Worm (Caenorhabditis elegans) whole organism, L4/young adult: ENCODE data around the gene R10D12.13.

Source experiments
- W03F9.2 ChIP-seq: fragments of 150-350 bp; optimal IDR thresholded peaks from 2 replicates; lab custom pipeline; 2014; ENCODE audit warnings: missing biosample characterization, missing genetic modification characterization
- dao-5 ChIP-seq: sonication (generic microtip); optimal IDR thresholded peaks from 2 replicates; lab custom pipeline; 2016; ENCODE audit warnings: missing genotype, missing genetic modification characterization, moderate library complexity, missing compliant biosample characterization
- him-1 ChIP-seq: sonication (generic microtip); optimal IDR thresholded peaks from 2 replicates; lab custom pipeline; 2016; ENCODE audit warnings: missing genotype, missing genetic modification reagents, missing genetic modification characterization, missing compliant biosample characterization

DNA sequence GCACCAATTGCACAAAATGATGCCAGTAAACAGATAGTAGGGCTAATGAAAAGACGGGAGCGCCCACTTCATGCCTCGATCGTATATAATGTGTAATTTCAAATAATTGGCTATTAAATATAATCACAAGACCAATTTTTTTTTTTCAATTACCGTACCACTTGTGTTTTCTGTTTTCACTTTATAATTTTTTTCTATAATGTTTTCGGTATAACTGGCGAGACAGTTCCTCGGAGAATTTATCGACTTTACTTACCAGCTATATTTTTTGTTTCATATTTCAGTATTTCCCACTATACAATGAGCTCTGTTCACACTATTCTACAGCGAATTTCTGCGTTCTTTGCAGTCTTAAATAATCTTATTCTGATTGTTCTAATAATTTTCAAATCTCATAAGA lies 46.0 kb upstream of the R10D12.13 start, which contains the start of gene str-252:
- TF ChIP-seq dao-5 (no peak), him-1 (tag; lab: Kevin White, UChicago) (no peak), W03F9.2 (no peak)
